Fruit fly (Drosophila melanogaster): ENCODE results near the gene CG15022.

dm6 chr3L:4413800-4414446 lies 46.2 kb downstream of the CG15022 start:
- no peak for TF ChIP-seq CG5204 (GFP tag; optimal IDR thresholded peaks at IDR 0.05)
- TF ChIP-seq cnc (optimal IDR thresholded peaks at IDR 0.05), result no peak
- peak; percentile 8 for TF ChIP-seq pad (GFP tag; optimal IDR thresholded peaks at IDR 0.05)
- no peak for TF ChIP-seq CG33017 (tag; optimal IDR thresholded peaks at IDR 0.05)
- peak; percentile 1 for TF ChIP-seq CG7045 (GFP tag; optimal IDR thresholded peaks at IDR 0.05)
- TF ChIP-seq Hr96 (GFP tag; optimal IDR thresholded peaks at IDR 0.05), result no peak
- no peak for TF ChIP-seq CG1620 (GFP tag; optimal IDR thresholded peaks at IDR 0.05)
- TF ChIP-seq Crg-1 (GFP tag; optimal IDR thresholded peaks at IDR 0.05), result no peak
- peak; percentile 29 for TF ChIP-seq Clk (GFP tag; optimal IDR thresholded peaks at IDR 0.05)
- TF ChIP-seq CG11617 (GFP tag; optimal IDR thresholded peaks at IDR 0.05), result no peak
- peak; percentile 79 for TF ChIP-seq CG12768 (GFP tag; optimal IDR thresholded peaks at IDR 0.05)
- peak; percentile 100 for TF ChIP-seq kay (GFP tag; ENCODE audit: borderline replicate concordance)
- TF ChIP-seq CG7101 (tag; optimal IDR thresholded peaks at IDR 0.05), result peak; percentile 4

Measured in whole organism, adult.